Worm (Caenorhabditis elegans) whole organism, L2 larva: ENCODE measurements around the gene che-12.

Source experiments
- ama-1 ChIP-seq: fragments of 150-350 bp; optimal IDR thresholded peaks from 2 replicates; lab custom pipeline; 2018; ENCODE audit warnings: inconsistent platforms
- ceh-82 ChIP-seq: fragments of 150-350 bp; optimal IDR thresholded peaks from 2 replicates; lab custom pipeline; 2014; ENCODE audit warnings: missing biosample characterization, missing genetic modification characterization
- lin-13 ChIP-seq: fragments of 150-350 bp; optimal IDR thresholded peaks from 2 replicates; lab custom pipeline; 2014; ENCODE audit warnings: missing biosample characterization, missing genetic modification reagents, missing genetic modification characterization
- nhr-12 ChIP-seq: fragments of 150-350 bp; optimal IDR thresholded peaks from 2 replicates; lab custom pipeline; 2014; ENCODE audit warnings: missing biosample characterization, missing genetic modification characterization
- nhr-23 ChIP-seq: fragments of 150-350 bp; optimal IDR thresholded peaks from 2 replicates; lab custom pipeline; 2014; ENCODE audit warnings: missing biosample characterization, missing genetic modification reagents, missing genetic modification characterization
- unc-55 ChIP-seq: fragments of 150-350 bp; sonication (generic microtip); optimal IDR thresholded peaks from 3 replicates; lab custom pipeline; 2014; ENCODE audit warnings: missing biosample characterization, missing genetic modification reagents, missing genetic modification characterization
- unc-62 ChIP-seq: fragments of 150-350 bp; optimal IDR thresholded peaks from 2 replicates; lab custom pipeline; 2014; ENCODE audit warnings: missing biosample characterization, missing genetic modification reagents, missing genetic modification characterization
- zag-1 ChIP-seq: fragments of 150-350 bp; optimal IDR thresholded peaks from 2 replicates; lab custom pipeline; 2014; ENCODE audit warnings: missing biosample characterization, missing genetic modification characterization
- ztf-11 ChIP-seq: sonication (generic microtip); optimal IDR thresholded peaks from 2 replicates; lab custom pipeline; 2017; ENCODE audit warnings: missing biosample characterization, missing genetic modification characterization
- ztf-4 ChIP-seq: fragments of 150-350 bp; optimal IDR thresholded peaks from 2 replicates; lab custom pipeline; 2014; ENCODE audit warnings: missing biosample characterization, missing genetic modification characterization

ce11 chrV:10317294-10317693 lies 10.1 kb upstream of the che-12 start, which contains the start of gene asps-1:
- TF ChIP-seq zag-1 (tag; lab: Kevin White, UChicago) (no peak), nhr-12 (tag; lab: Kevin White, UChicago) (no peak), ztf-11 (tag; lab: Kevin White, UChicago) (no peak), ztf-4 (tag; lab: Kevin White, UChicago) (no peak), lin-13 (no peak), unc-55 (GFP tag; lab: Kevin White, UChicago) (no peak), ceh-82 (no peak), unc-62 (no peak), nhr-23 (no peak), ama-1 (lab: Kevin White, UChicago) (no peak)
